Worm (Caenorhabditis elegans) whole organism, L4/young adult: ENCODE data around the gene mec-12.

Experiments
- W03F9.2 ChIP-seq: fragments of 150-350 bp; optimal IDR thresholded peaks from 2 replicates; lab custom pipeline; 2014; ENCODE audit warnings: missing biosample characterization, missing genetic modification characterization
- dao-5 ChIP-seq: sonication (generic microtip); optimal IDR thresholded peaks from 2 replicates; lab custom pipeline; 2016; ENCODE audit warnings: missing genotype, missing genetic modification characterization, moderate library complexity, missing compliant biosample characterization
- him-1 ChIP-seq: sonication (generic microtip); optimal IDR thresholded peaks from 2 replicates; lab custom pipeline; 2016; ENCODE audit warnings: missing genotype, missing genetic modification reagents, missing genetic modification characterization, missing compliant biosample characterization

- no peak for TF ChIP-seq W03F9.2 (tag; lab: Kevin White, UChicago)
- TF ChIP-seq him-1 (tag; lab: Kevin White, UChicago), result no peak
- no peak for TF ChIP-seq dao-5 (tag; lab: Kevin White, UChicago)
Measured at ce11 chrIII:3108804-3109203, 30.2 kb downstream of the mec-12 start.
